Fruit fly (Drosophila melanogaster): ENCODE results near the gene Kif19A.

- TF ChIP-seq OdsH (GFP tag; optimal IDR thresholded peaks at IDR 0.05) (no peak), lola (GFP tag; optimal IDR thresholded peaks at IDR 0.05) (no peak), psq (GFP tag; optimal IDR thresholded peaks at IDR 0.05) (no peak), HLH106 (tag; optimal IDR thresholded peaks at IDR 0.05) (no peak), Dfd (GFP tag; optimal IDR thresholded peaks at IDR 0.05) (no peak), Abd-B (GFP tag; optimal IDR thresholded peaks at IDR 0.05) (no peak), dsf (GFP tag; optimal IDR thresholded peaks at IDR 0.05; ENCODE audit: borderline replicate concordance) (no peak), N (GFP tag; optimal IDR thresholded peaks at IDR 0.05) (no peak), Dif (GFP tag; optimal IDR thresholded peaks at IDR 0.05; ENCODE audit: partially characterized antibody) (no peak), Hnf4 (GFP tag; optimal IDR thresholded peaks at IDR 0.05) (no peak), CrebA (GFP tag; optimal IDR thresholded peaks at IDR 0.05; ENCODE audit: borderline replicate concordance) (no peak), dl (GFP tag; optimal IDR thresholded peaks at IDR 0.05; ENCODE audit: insufficient read depth in 1 of 2, partially characterized antibody in 2 of 2) (no peak), Vsx2 (GFP tag; optimal IDR thresholded peaks at IDR 0.05; ENCODE audit: partially characterized antibody) (no peak), CG9705 (GFP tag; optimal IDR thresholded peaks at IDR 0.05) (no peak)
These were observed 41.9 kb upstream of the Kif19A start, which contains the start of gene CG31327 for dm6 chr3R:14160178-14160577.

Measured in whole organism, wandering third instar larva.